Worm (Caenorhabditis elegans): Measurements from ENCODE around the gene W02B12.11.

W02B12.11 gene

ce11 chrII:11450882-11451281 is 22.8 kb upstream of the W02B12.11 start:
- peak in 1 of 2 experiments; percentile 94 for TF ChIP-seq unc-62 (GFP tag; optimal IDR thresholded peaks at IDR 0.05 in 1 of 2)
- TF ChIP-seq unc-62 (tag; optimal IDR thresholded peaks at IDR 0.05), result no peak
- TF ChIP-seq nhr-111 (GFP tag; optimal IDR thresholded peaks at IDR 0.05), result no peak
- peak; percentile 4 for TF ChIP-seq aha-1 (tag)

DNA sequence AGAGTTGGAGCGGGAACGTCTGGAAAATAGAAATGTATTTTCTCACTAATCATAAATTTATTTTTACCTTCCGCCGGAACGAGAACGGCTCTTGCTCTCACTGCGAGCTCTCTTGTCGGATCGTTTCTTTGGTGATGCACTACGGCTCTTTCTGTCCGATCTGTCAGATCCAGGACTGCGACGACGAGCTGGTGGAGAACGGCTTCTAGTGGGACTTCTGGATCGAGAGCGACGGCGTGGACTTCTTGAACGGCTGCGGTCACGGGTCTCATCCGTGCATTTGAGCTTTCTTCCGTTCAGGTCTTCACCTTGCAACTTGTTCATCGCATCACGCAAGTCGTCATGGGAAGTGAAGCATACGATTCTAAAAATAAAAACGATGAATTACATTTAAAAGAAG is 21.9 kb upstream of the W02B12.11 start:
- no peak for TF ChIP-seq ZK546.5 (tag; optimal IDR thresholded peaks at IDR 0.05)
- TF ChIP-seq set-16 (GFP tag; IDR thresholded peaks at IDR 0.05), result peak; percentile 74
- 0 out of 2 replicates have a peak, but pooled peaks have one; percentile 43 for TF ChIP-seq egl-43 (GFP tag; IDR thresholded peaks at IDR 0.05)
- no peak for TF ChIP-seq aha-1 (tag)

- TF ChIP-seq ceh-28 (tag; optimal IDR thresholded peaks at IDR 0.05), result no peak
- no peak for TF ChIP-seq egl-27 (tag; optimal IDR thresholded peaks at IDR 0.05)
- TF ChIP-seq php-3 (GFP tag; IDR thresholded peaks at IDR 0.05), result no peak
- TF ChIP-seq lin-38 (GFP tag; IDR thresholded peaks at IDR 0.05), result no peak
- no peak for TF ChIP-seq unc-39 (tag; optimal IDR thresholded peaks at IDR 0.05)
- no peak for TF ChIP-seq madf-5 (GFP tag; IDR thresholded peaks at IDR 0.05)
- TF ChIP-seq T26A8.4 (GFP tag; IDR thresholded peaks at IDR 0.05), result no peak
- TF ChIP-seq aha-1 (tag), result peak; percentile 93
- no peak for TF ChIP-seq mdl-1 (tag; optimal IDR thresholded peaks at IDR 0.05)
- no peak for TF ChIP-seq pqm-1 (tag; optimal IDR thresholded peaks at IDR 0.05)
- TF ChIP-seq mdt-29 (GFP tag; IDR thresholded peaks at IDR 0.05), result no peak
- TF ChIP-seq unc-62 (GFP tag; optimal IDR thresholded peaks at IDR 0.05 in 1 of 2), result peak in 1 of 2 experiments; percentile 28
- no peak for TF ChIP-seq unc-62 (tag; optimal IDR thresholded peaks at IDR 0.05)
- TF ChIP-seq ama-1 (optimal IDR thresholded peaks at IDR 0.05), result no peak
- 0 out of 2 replicates have a peak, but pooled peaks have one; percentile 5 for TF ChIP-seq egl-43 (GFP tag; IDR thresholded peaks at IDR 0.05)
- no peak for TF ChIP-seq Y75B8A.6 (GFP tag; IDR thresholded peaks at IDR 0.05)
Observed at ce11 chrII:11452498-11453005, 21.1 kb upstream of the W02B12.11 start, which contains the start of gene rsp-2. Gene rsp-2, minus strand, starts transcription at chrII:11452955.

DNA sequence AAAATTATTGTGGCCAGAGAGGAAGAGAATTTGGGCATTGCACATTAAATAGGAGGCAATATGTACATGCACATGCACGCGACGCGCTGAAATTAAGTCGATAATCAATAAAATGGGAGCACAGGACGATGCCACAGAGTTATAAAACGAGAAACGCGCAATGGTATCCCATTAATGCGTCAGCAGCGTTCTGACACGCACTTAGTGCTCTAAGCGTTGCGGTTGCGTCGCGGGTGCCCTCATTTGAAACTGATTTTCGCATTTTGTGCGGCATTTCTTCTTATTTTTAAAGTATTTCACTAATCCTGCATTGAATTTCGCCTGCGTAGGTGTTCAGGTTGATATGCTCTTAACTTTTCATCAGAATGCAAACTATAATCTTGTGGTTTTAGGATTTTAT is 20.6 kb upstream of the W02B12.11 start, which contains the start of gene rsp-1:
Gene rsp-1 (plus strand): TSS at position 338 of the 400 bp plus-strand sequence.
- no peak for TF ChIP-seq egl-27 (tag; optimal IDR thresholded peaks at IDR 0.05)
- no peak for TF ChIP-seq mxl-2 (GFP tag; conservative IDR thresholded peaks at IDR 0.05)
- no peak for TF ChIP-seq nhr-76 (tag; optimal IDR thresholded peaks at IDR 0.05)
- TF ChIP-seq F26F4.8 (GFP tag; conservative IDR thresholded peaks at IDR 0.05), result no peak
- TF ChIP-seq dpl-1 (GFP tag; optimal IDR thresholded peaks at IDR 0.05), result peak; percentile 86
- peak; percentile 80 for TF ChIP-seq spr-1 (tag; optimal IDR thresholded peaks at IDR 0.05)
- no peak for TF ChIP-seq tag-97 (GFP tag; IDR thresholded peaks at IDR 0.05)
- TF ChIP-seq zip-2 (tag; optimal IDR thresholded peaks at IDR 0.05), result peak; percentile 55
- peak; percentile 95 for TF ChIP-seq mes-2 (tag; optimal IDR thresholded peaks at IDR 0.05; ENCODE audit: poor library complexity, severe bottlenecking)
- TF ChIP-seq ceh-28 (tag; optimal IDR thresholded peaks at IDR 0.05), result peak; percentile 48
- TF ChIP-seq ZK546.5 (tag; optimal IDR thresholded peaks at IDR 0.05), result no peak
- no peak for TF ChIP-seq lir-3 (tag; optimal IDR thresholded peaks at IDR 0.05)
- peak; percentile 41 for TF ChIP-seq pqm-1 (tag; optimal IDR thresholded peaks at IDR 0.05)
- TF ChIP-seq ces-1 (GFP tag; optimal IDR thresholded peaks at IDR 0.05), result no peak
- TF ChIP-seq Y5F2A.4 (GFP tag; optimal IDR thresholded peaks at IDR 0.05), result no peak
- TF ChIP-seq ZK337.2 (GFP tag; IDR thresholded peaks at IDR 0.05), result no peak
- peak; percentile 87 for TF ChIP-seq nhr-102 (tag; optimal IDR thresholded peaks at IDR 0.05)
- TF ChIP-seq hmg-1.1 (GFP tag; IDR thresholded peaks at IDR 0.05), result peak; percentile 90
- peak; percentile 87 for TF ChIP-seq dmd-6 (GFP tag; IDR thresholded peaks at IDR 0.05)
- 0 out of 2 replicates have a peak, but pooled peaks have one; percentile 49 for TF ChIP-seq F44E2.7 (GFP tag; IDR thresholded peaks at IDR 0.05)
- TF ChIP-seq nhr-77 (tag; optimal IDR thresholded peaks at IDR 0.05), result peak; percentile 92
- peak; percentile 80 for TF ChIP-seq lin-1 (GFP tag; IDR thresholded peaks at IDR 0.05)
- no peak for TF ChIP-seq gei-8 (GFP tag; optimal IDR thresholded peaks at IDR 0.05)
- peak; percentile 94 for TF ChIP-seq rbr-2 (tag; optimal IDR thresholded peaks at IDR 0.05)
- peak; percentile 81 for TF ChIP-seq tra-1 (GFP tag; IDR thresholded peaks at IDR 0.05)
- TF ChIP-seq attf-4 (tag; optimal IDR thresholded peaks at IDR 0.05), result no peak
- TF ChIP-seq arid-1 (GFP tag; conservative IDR thresholded peaks at IDR 0.05), result peak; percentile 88
- TF ChIP-seq zfp-3 (GFP tag; conservative IDR thresholded peaks at IDR 0.05), result peak; percentile 79; the same call in 1 of the 2 replicates
- TF ChIP-seq daf-16 (GFP tag; optimal IDR thresholded peaks at IDR 0.05), result peak; percentile 15 to 28
- TF ChIP-seq daf-16 (tag; optimal IDR thresholded peaks at IDR 0.05), result peak; percentile 65
- peak in 1 of 2 experiments; percentile 76 for TF ChIP-seq mdl-1 (tag; optimal IDR thresholded peaks at IDR 0.05)
- 0 out of 2 replicates have a peak, but pooled peaks have one; percentile 11 for TF ChIP-seq mdt-29 (GFP tag; IDR thresholded peaks at IDR 0.05)
